Worm (Caenorhabditis elegans): ENCODE results near the gene F18H3.1.
A peak's percentile ranks its signal among the peaks of the same experiment; 100 is the strongest.

The F18H3.1 gene

DNA sequence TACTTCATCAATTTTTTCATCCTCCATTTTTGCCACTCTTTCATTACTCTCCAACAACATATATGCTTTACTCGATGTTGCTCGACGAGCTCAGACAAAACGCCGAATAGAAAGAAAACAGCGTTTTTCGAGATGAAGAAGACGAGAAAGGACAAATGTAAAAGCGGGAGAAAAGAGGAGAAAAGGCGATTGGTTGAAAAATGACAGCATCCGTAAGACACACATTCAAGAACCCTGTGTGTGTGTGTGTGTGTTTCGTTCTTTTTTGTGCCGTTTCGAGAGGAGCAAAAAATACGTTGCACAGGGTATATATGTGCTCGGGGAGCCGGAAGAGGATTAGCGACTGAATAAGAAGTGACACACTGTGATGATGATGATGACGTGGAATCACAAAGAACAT is 25.7 kb upstream of the F18H3.1 start:
- TF ChIP-seq php-3 (GFP tag; IDR thresholded peaks at IDR 0.05) (no peak), hmg-1.1 (GFP tag; IDR thresholded peaks at IDR 0.05) (peak; percentile 46; the same call in 1 of the 2 replicates), dpl-1 (GFP tag; optimal IDR thresholded peaks at IDR 0.05) (no peak), unc-62 (GFP tag; optimal IDR thresholded peaks at IDR 0.05 in 1 of 2) (peak in 1 of 2 experiments; percentile 96), unc-62 (tag; optimal IDR thresholded peaks at IDR 0.05) (no peak), ctbp-1 (GFP tag; IDR thresholded peaks at IDR 0.05) (0 out of 2 replicates have a peak, but pooled peaks have one; percentile 20)

DNA sequence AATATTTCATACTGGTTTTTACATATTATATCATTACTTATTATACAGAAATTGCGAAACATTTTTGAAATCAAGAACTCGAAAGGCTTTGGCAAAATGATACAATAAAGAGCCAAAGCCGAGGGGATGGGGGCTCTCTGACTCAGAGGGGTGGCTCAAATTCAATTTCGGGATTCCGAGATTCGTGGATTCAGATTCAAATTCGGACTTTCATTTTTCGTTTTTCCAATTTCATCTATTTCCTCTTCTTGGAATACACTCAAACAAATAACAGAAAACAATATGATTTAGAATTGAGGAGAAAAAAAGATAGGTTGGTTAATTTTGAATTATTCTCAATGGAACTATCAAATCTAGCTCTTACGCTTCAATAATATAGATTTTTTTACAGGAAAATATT is 20.4 kb upstream of the F18H3.1 start:
- TF ChIP-seq nhr-42 (GFP tag; IDR thresholded peaks at IDR 0.05) = no peak
- TF ChIP-seq nhr-25 (tag; optimal IDR thresholded peaks at IDR 0.05; ENCODE audit: borderline replicate concordance, insufficient read depth) = no peak
- no peak for TF ChIP-seq mxl-3 (GFP tag; optimal IDR thresholded peaks at IDR 0.05)
- TF ChIP-seq sdz-12 (GFP tag; optimal IDR thresholded peaks at IDR 0.05) = no peak
- 0 out of 2 replicates have a peak, but pooled peaks have one; percentile 25 for TF ChIP-seq ctbp-1 (GFP tag; IDR thresholded peaks at IDR 0.05)
- no peak for TF ChIP-seq zip-11 (GFP tag; IDR thresholded peaks at IDR 0.05)
- peak; percentile 71 for TF ChIP-seq fkh-10 (GFP tag; optimal IDR thresholded peaks at IDR 0.05)
- peak; percentile 76 for TF ChIP-seq ces-1 (GFP tag; optimal IDR thresholded peaks at IDR 0.05)
- peak in 1 of 2 experiments; percentile 5 for TF ChIP-seq lsy-2 (tag; optimal IDR thresholded peaks at IDR 0.05)
- no peak for TF ChIP-seq snpc-4 (tag; optimal IDR thresholded peaks at IDR 0.05)

DNA sequence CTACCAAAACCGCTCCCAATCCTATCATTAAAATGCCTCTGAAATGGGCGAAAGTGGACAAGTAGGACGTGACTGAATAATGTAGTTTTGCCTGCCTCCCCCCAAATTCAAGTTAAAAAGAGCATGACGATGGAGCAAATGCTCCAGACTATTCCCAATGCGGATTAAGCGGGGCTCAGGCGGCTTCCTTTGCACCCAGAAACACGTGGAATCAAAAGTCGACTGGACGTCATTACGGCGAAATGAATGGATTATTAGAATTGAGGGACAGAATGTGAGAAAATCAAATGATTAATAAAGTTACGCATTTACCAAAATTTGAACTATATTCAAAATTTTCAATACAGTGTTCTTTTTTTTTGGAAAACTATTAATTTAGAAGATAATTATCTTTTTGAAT is 19.5 kb upstream of the F18H3.1 start:
- TF ChIP-seq hlh-30 (tag; optimal IDR thresholded peaks at IDR 0.05; ENCODE audit: insufficient read depth) = peak; percentile 42
- no peak for TF ChIP-seq nhr-42 (GFP tag; IDR thresholded peaks at IDR 0.05)

DNA sequence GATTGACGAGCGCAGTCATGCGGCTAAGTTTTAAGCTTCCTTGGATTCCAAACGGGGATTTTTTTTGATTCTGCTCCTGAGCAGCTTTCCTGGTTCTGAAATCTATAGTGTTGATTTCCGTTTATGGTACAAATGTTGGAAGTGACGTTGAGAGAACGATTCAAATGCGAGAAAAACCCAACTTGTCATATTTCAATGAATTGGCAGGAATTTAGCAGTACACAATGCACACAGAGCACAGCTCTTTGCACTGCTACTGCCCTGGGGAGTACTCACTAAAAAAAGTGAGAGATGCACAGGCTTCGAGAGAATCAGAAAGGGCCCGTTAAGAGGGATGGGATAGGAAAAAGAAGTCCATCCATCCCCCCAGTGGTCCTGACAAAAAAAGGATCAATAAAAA is 18.9 kb upstream of the F18H3.1 start, which contains the start of gene sad-1:
sad-1 (minus strand) TSS at position 101 of the 400 bp plus-strand sequence.
- TF ChIP-seq lin-1 (GFP tag; IDR thresholded peaks at IDR 0.05) (no peak), aha-1 (tag) (peak; percentile 53), hmg-1.1 (GFP tag; IDR thresholded peaks at IDR 0.05) (peak; percentile 43; the same call in 1 of the 2 replicates), dmd-9 (GFP tag; IDR thresholded peaks at IDR 0.05) (0 out of 2 replicates have a peak, but pooled peaks have one; percentile 40)

DNA sequence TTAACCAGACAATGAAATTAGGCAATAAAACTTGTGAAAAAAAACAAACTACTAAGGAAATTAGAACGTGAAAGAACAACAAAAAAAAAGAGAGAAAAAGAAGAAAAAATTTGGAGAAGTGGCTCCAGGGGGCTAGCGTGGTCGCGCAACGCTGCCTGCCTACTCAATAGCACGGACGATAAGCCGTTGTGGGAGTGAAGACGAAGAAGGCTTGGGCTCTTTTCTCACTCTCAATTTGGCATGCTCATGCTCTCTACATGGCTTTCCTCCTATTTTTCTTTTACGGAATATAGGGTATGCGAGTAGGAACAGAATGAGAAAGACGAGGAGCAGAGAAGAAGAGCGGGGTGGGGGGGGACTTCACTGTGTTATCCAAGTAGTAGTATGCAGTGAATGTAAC is 17.2 kb upstream of the F18H3.1 start:
- TF ChIP-seq daf-19 (GFP tag; conservative IDR thresholded peaks at IDR 0.05) = no peak
- no peak for TF ChIP-seq mdt-29 (GFP tag; IDR thresholded peaks at IDR 0.05)
- no peak for TF ChIP-seq snpc-4 (tag; optimal IDR thresholded peaks at IDR 0.05)
- no peak for TF ChIP-seq mxl-3 (GFP tag; optimal IDR thresholded peaks at IDR 0.05)
- no peak for TF ChIP-seq php-3 (GFP tag; IDR thresholded peaks at IDR 0.05)
- no peak for TF ChIP-seq F10B5.3 (tag; optimal IDR thresholded peaks at IDR 0.05)
- TF ChIP-seq aly-2 (tag; optimal IDR thresholded peaks at IDR 0.05) = no peak
- peak; percentile 18 for TF ChIP-seq fkh-10 (GFP tag; optimal IDR thresholded peaks at IDR 0.05)
- TF ChIP-seq D1046.2 (GFP tag; IDR thresholded peaks at IDR 0.05) = no peak
- TF ChIP-seq hmg-1.1 (GFP tag; IDR thresholded peaks at IDR 0.05) = peak; percentile 73
- TF ChIP-seq hif-1 (tag; optimal IDR thresholded peaks at IDR 0.05) = peak in 1 of 2 experiments; percentile 29
- no peak for TF ChIP-seq unc-62 (GFP tag; optimal IDR thresholded peaks at IDR 0.05 in 1 of 2)
- TF ChIP-seq unc-62 (tag; optimal IDR thresholded peaks at IDR 0.05) = no peak
- peak; percentile 12 for TF ChIP-seq hlh-30 (tag; optimal IDR thresholded peaks at IDR 0.05; ENCODE audit: insufficient read depth)
- peak; percentile 72 for TF ChIP-seq rbr-2 (tag; optimal IDR thresholded peaks at IDR 0.05)
- TF ChIP-seq nhr-10 (tag; optimal IDR thresholded peaks at IDR 0.05) = no peak
- no peak for TF ChIP-seq nhr-237 (tag; optimal IDR thresholded peaks at IDR 0.05)
- no peak for TF ChIP-seq pqm-1 (tag; optimal IDR thresholded peaks at IDR 0.05)
- TF ChIP-seq lsy-2 (tag; optimal IDR thresholded peaks at IDR 0.05) = peak in 1 of 2 experiments; percentile 7
- no peak for TF ChIP-seq nhr-48 (tag; optimal IDR thresholded peaks at IDR 0.05)
- TF ChIP-seq gei-8 (GFP tag; optimal IDR thresholded peaks at IDR 0.05) = no peak
- TF ChIP-seq F37D6.2 (tag; optimal IDR thresholded peaks at IDR 0.05) = peak; percentile 39
- peak; percentile 35 for TF ChIP-seq mep-1 (tag; optimal IDR thresholded peaks at IDR 0.05)
- TF ChIP-seq nhr-41 (GFP tag; IDR thresholded peaks at IDR 0.05) = no peak
- no peak for TF ChIP-seq lin-13 (GFP tag; optimal IDR thresholded peaks at IDR 0.05)
- TF ChIP-seq mdl-1 (tag; optimal IDR thresholded peaks at IDR 0.05) = no peak

Measured in whole organism, L4 larva.